Fruit fly (Drosophila melanogaster) whole organism, embryonic: ENCODE results near the gene Syt14.

Source experiments
- Adf1 ChIP-seq: fragments of 200-800 bp; sonication (Bioruptor generic); IDR thresholded peaks from 2 replicates; pipeline ENCODE4 v1.3.6; 2022; ENCODE audit warnings: missing biosample characterization, missing genetic modification characterization
- CG11085 ChIP-seq: fragments of 200-800 bp; sonication (Bioruptor generic); IDR thresholded peaks from 2 replicates; pipeline ENCODE4 v1.3.6; 2022; ENCODE audit warnings: missing biosample characterization, missing genetic modification characterization
- CG11398 ChIP-seq: fragments of 200-800 bp; sonication (Bioruptor generic); optimal IDR thresholded peaks from 2 replicates; lab custom pipeline; 2016; ENCODE audit warnings: missing biosample characterization, missing genetic modification characterization
- CG11560 ChIP-seq: fragments of 200-800 bp; sonication (Bioruptor generic); IDR thresholded peaks from 3 replicates; pipeline ENCODE4 v1.3.6; 2022; ENCODE audit warnings: missing biosample characterization, missing genetic modification characterization
- CG11696 ChIP-seq: fragments of 200-800 bp; sonication (Bioruptor generic); IDR thresholded peaks from 2 replicates; pipeline ENCODE4 v1.3.6; 2022; ENCODE audit warnings: missing biosample characterization, missing genetic modification characterization
- CG12299 ChIP-seq: fragments of 200-800 bp; sonication (Bioruptor generic); optimal IDR thresholded peaks from 2 replicates; lab custom pipeline; 2018; ENCODE audit warnings: missing biosample characterization, mild to moderate bottlenecking, missing genetic modification characterization
- CG12659 ChIP-seq: fragments of 200-800 bp; sonication (Bioruptor generic); optimal IDR thresholded peaks from 3 replicates; lab custom pipeline; 2017; ENCODE audit warnings: mild to moderate bottlenecking, missing biosample characterization, missing genetic modification reagents, missing genetic modification characterization
- CG13287 ChIP-seq: fragments of 200-800 bp; sonication (Bioruptor generic); IDR thresholded peaks from 2 replicates; pipeline ENCODE4 v1.3.6; 2022; ENCODE audit warnings: missing biosample characterization, missing genetic modification characterization; ENCODE audit not compliant: partially characterized antibody
- CG17385 ChIP-seq: fragments of 200-800 bp; sonication (Bioruptor generic); optimal IDR thresholded peaks from 3 replicates; lab custom pipeline; 2018; ENCODE audit warnings: missing biosample characterization, mild to moderate bottlenecking, missing genetic modification characterization
- CG17612 ChIP-seq: fragments of 200-800 bp; sonication (Bioruptor generic); IDR thresholded peaks from 2 replicates; pipeline ENCODE4 v1.3.6; 2022; ENCODE audit warnings: missing biosample characterization, missing genetic modification characterization
- CG17802 ChIP-seq: fragments of 200-800 bp; sonication (Bioruptor generic); optimal IDR thresholded peaks from 2 replicates; lab custom pipeline; 2018; ENCODE audit warnings: missing biosample characterization, mild to moderate bottlenecking, missing genetic modification characterization, moderate library complexity
- CG31224 ChIP-seq: fragments of 200-800 bp; sonication (Bioruptor generic); IDR thresholded peaks from 2 replicates; pipeline ENCODE4 v1.3.6; 2022; ENCODE audit warnings: missing biosample characterization, missing genetic modification characterization
- CG31388 ChIP-seq: fragments of 200-800 bp; sonication (Bioruptor generic); optimal IDR thresholded peaks from 2 replicates; lab custom pipeline; 2016; ENCODE audit warnings: missing biosample characterization, missing genetic modification characterization
- CG3281 ChIP-seq: fragments of 200-800 bp; sonication (Bioruptor generic); optimal IDR thresholded peaks from 3 replicates; lab custom pipeline; 2017; ENCODE audit warnings: missing biosample characterization, mild to moderate bottlenecking, missing genetic modification characterization
- CG3995 ChIP-seq: fragments of 200-800 bp; sonication (Bioruptor generic); optimal IDR thresholded peaks from 3 replicates; lab custom pipeline; 2016; ENCODE audit warnings: missing biosample characterization, missing genetic modification characterization
- CG9876 ChIP-seq: fragments of 200-800 bp; sonication (Bioruptor generic); optimal IDR thresholded peaks from 2 replicates; lab custom pipeline; 2016; ENCODE audit warnings: missing biosample characterization, missing genetic modification characterization
- Dfd ChIP-seq, 2 experiments: fragments of >200 bp; optimal IDR thresholded peaks; 2 replicates each; lab custom pipeline; 2017; ENCODE audit warnings: missing biosample characterization in 2 of 2, missing genetic modification characterization in 2 of 2
- Doc3 ChIP-seq: fragments of 200-800 bp; sonication (Bioruptor generic); IDR thresholded peaks from 3 replicates; pipeline ENCODE4 v1.3.6; 2022; ENCODE audit warnings: missing biosample characterization, missing genetic modification characterization; ENCODE audit not compliant: partially characterized antibody
- Dref ChIP-seq: fragments of 200-800 bp; sonication (Bioruptor generic); IDR thresholded peaks from 2 replicates; pipeline ENCODE4 v1.3.6; 2022; ENCODE audit warnings: missing biosample characterization, missing genetic modification characterization
- Drgx ChIP-seq: fragments of 200-800 bp; sonication (Bioruptor generic); IDR thresholded peaks from 2 replicates; pipeline ENCODE4 v1.3.6; 2022; ENCODE audit warnings: missing biosample characterization, missing genetic modification characterization
- H2.0 ChIP-seq: fragments of 200-800 bp; sonication (Bioruptor generic); IDR thresholded peaks from 2 replicates; pipeline ENCODE4 v1.3.6; 2022; ENCODE audit warnings: missing biosample characterization, missing genetic modification characterization
- HLHmδ ChIP-seq: fragments of 200-800 bp; sonication (Bioruptor generic); optimal IDR thresholded peaks from 2 replicates; lab custom pipeline; 2018; ENCODE audit warnings: missing biosample characterization, mild to moderate bottlenecking, missing genetic modification characterization, moderate library complexity
- Hr39 ChIP-seq: fragments of >200 bp; optimal IDR thresholded peaks from 2 replicates; lab custom pipeline; 2017
- Mad ChIP-seq: fragments of 200-800 bp; sonication (Bioruptor generic); optimal IDR thresholded peaks from 2 replicates; lab custom pipeline; 2016; ENCODE audit warnings: missing biosample characterization, missing genetic modification characterization
- Med ChIP-seq: fragments of 200-800 bp; sonication (Bioruptor generic); peaks from one replicate; lab custom pipeline; 2016; ENCODE audit warnings: missing biosample characterization, missing genetic modification characterization, mild to moderate bottlenecking, inconsistent platforms, moderate library complexity
- NfI ChIP-seq: fragments of 200-800 bp; sonication (Bioruptor generic); optimal IDR thresholded peaks from 3 replicates; lab custom pipeline; 2018; ENCODE audit warnings: missing biosample characterization, mild to moderate bottlenecking, missing genetic modification characterization, moderate library complexity
- Oli ChIP-seq: fragments of 200-800 bp; sonication (Bioruptor generic); optimal IDR thresholded peaks from 2 replicates; lab custom pipeline; 2018; ENCODE audit warnings: missing biosample characterization, mild to moderate bottlenecking, missing genetic modification characterization, moderate library complexity
- Scr ChIP-seq: fragments of 200-800 bp; sonication (Bioruptor generic); IDR thresholded peaks from 2 replicates; pipeline ENCODE4 v1.3.6; 2022; ENCODE audit warnings: missing biosample characterization, missing genetic modification characterization; ENCODE audit not compliant: partially characterized antibody
- Sox102F ChIP-seq: fragments of 200-800 bp; sonication (Bioruptor generic); optimal IDR thresholded peaks from 2 replicates; lab custom pipeline; 2018; ENCODE audit warnings: missing biosample characterization, mild to moderate bottlenecking, missing genetic modification characterization, moderate library complexity
- TFAM ChIP-seq: fragments of 200-800 bp; sonication (Bioruptor generic); optimal IDR thresholded peaks from 2 replicates; lab custom pipeline; 2017; ENCODE audit warnings: missing biosample characterization, missing genetic modification characterization, inconsistent platforms
- al ChIP-seq: fragments of 200-800 bp; sonication (Bioruptor generic); IDR thresholded peaks from 2 replicates; pipeline ENCODE4 v1.3.6; 2022; ENCODE audit warnings: missing biosample characterization, missing genetic modification characterization
- ara ChIP-seq: fragments of 200-800 bp; sonication (Bioruptor generic); IDR thresholded peaks from 2 replicates; pipeline ENCODE4 v1.3.6; 2022; ENCODE audit warnings: missing biosample characterization, missing genetic modification characterization
- bcd ChIP-seq: fragments of 200-800 bp; sonication (Bioruptor generic); optimal IDR thresholded peaks from 2 replicates; lab custom pipeline; 2017; ENCODE audit warnings: missing biosample characterization, mild to moderate bottlenecking, missing genetic modification characterization
- bigmax ChIP-seq: fragments of 200-800 bp; sonication (Bioruptor generic); optimal IDR thresholded peaks from 2 replicates; lab custom pipeline; 2018; ENCODE audit warnings: missing biosample characterization, mild to moderate bottlenecking, missing genetic modification characterization
- cg ChIP-seq: fragments of 200-800 bp; sonication (Bioruptor generic); optimal IDR thresholded peaks from 3 replicates; lab custom pipeline; 2019; ENCODE audit warnings: missing biosample characterization, mild to moderate bottlenecking, missing genetic modification characterization, moderate library complexity
- chinmo ChIP-seq: fragments of 200-800 bp; sonication (Bioruptor generic); IDR thresholded peaks from 4 replicates; pipeline ENCODE4 v1.3.6; 2022; ENCODE audit warnings: missing biosample characterization, missing genetic modification characterization; ENCODE audit not compliant: partially characterized antibody
- dpn ChIP-seq, 2 experiments: fragments of 200-800 bp; sonication (Bioruptor generic); optimal IDR thresholded peaks; 3 replicates each; lab custom pipeline; 2016; ENCODE audit warnings: missing biosample characterization in 2 of 2, missing genetic modification characterization in 2 of 2
- gem ChIP-seq: fragments of 200-800 bp; sonication (Bioruptor generic); optimal IDR thresholded peaks from 2 replicates; lab custom pipeline; 2019; ENCODE audit warnings: missing biosample characterization, mild to moderate bottlenecking, missing genetic modification characterization, moderate library complexity
- gt ChIP-seq: fragments of 200-800 bp; sonication (Bioruptor generic); IDR thresholded peaks from 2 replicates; pipeline ENCODE4 v1.3.6; 2022; ENCODE audit warnings: missing biosample characterization, missing genetic modification characterization
- her ChIP-seq: fragments of 200-800 bp; sonication (Bioruptor generic); optimal IDR thresholded peaks from 2 replicates; lab custom pipeline; 2016; ENCODE audit warnings: missing biosample characterization, missing genetic modification characterization
- nerfin-2 ChIP-seq: fragments of 200-800 bp; sonication (Bioruptor generic); IDR thresholded peaks from 2 replicates; pipeline ENCODE4 v1.3.6; 2022; ENCODE audit warnings: missing biosample characterization, missing genetic modification characterization; ENCODE audit not compliant: partially characterized antibody
- nom ChIP-seq: fragments of 200-800 bp; sonication (Bioruptor generic); optimal IDR thresholded peaks from 2 replicates; lab custom pipeline; 2017; ENCODE audit warnings: missing biosample characterization, missing genetic modification characterization, mild to moderate bottlenecking, moderate library complexity, missing genetic modification reagents
- odd ChIP-seq: fragments of 200-800 bp; sonication (Bioruptor generic); optimal IDR thresholded peaks from 2 replicates; lab custom pipeline; 2017; ENCODE audit warnings: missing biosample characterization, mild to moderate bottlenecking, missing genetic modification characterization
- sna ChIP-seq: fragments of 200-800 bp; sonication (Bioruptor generic); IDR thresholded peaks from 2 replicates; pipeline ENCODE4 v1.3.6; 2022; ENCODE audit warnings: missing biosample characterization, missing genetic modification characterization; ENCODE audit not compliant: partially characterized antibody
- so ChIP-seq: fragments of 200-800 bp; sonication (Bioruptor generic); IDR thresholded peaks from 3 replicates; pipeline ENCODE4 v1.3.6; 2022; ENCODE audit warnings: missing biosample characterization, missing genetic modification characterization
- ssp ChIP-seq: fragments of 200-800 bp; sonication (Bioruptor generic); IDR thresholded peaks from 2 replicates; pipeline ENCODE4 v1.3.6; 2022; ENCODE audit warnings: missing biosample characterization, missing genetic modification characterization
- stc ChIP-seq: fragments of 200-800 bp; sonication (Bioruptor generic); IDR thresholded peaks from 2 replicates; pipeline ENCODE4 v1.3.6; 2022; ENCODE audit warnings: missing biosample characterization, missing genetic modification characterization
- tx ChIP-seq: fragments of 200-800 bp; sonication (Bioruptor generic); optimal IDR thresholded peaks from 2 replicates; lab custom pipeline; 2016; ENCODE audit warnings: missing biosample characterization, missing genetic modification characterization
- unpg ChIP-seq: fragments of 200-800 bp; sonication (Bioruptor generic); optimal IDR thresholded peaks from 3 replicates; lab custom pipeline; 2018; ENCODE audit warnings: missing biosample characterization, mild to moderate bottlenecking, missing genetic modification characterization, moderate library complexity
- vvl ChIP-seq: fragments of 200-800 bp; sonication (Bioruptor generic); IDR thresholded peaks from 2 replicates; pipeline ENCODE4 v1.3.6; 2022; ENCODE audit warnings: missing biosample characterization, missing genetic modification characterization

The Syt14 gene

DNA sequence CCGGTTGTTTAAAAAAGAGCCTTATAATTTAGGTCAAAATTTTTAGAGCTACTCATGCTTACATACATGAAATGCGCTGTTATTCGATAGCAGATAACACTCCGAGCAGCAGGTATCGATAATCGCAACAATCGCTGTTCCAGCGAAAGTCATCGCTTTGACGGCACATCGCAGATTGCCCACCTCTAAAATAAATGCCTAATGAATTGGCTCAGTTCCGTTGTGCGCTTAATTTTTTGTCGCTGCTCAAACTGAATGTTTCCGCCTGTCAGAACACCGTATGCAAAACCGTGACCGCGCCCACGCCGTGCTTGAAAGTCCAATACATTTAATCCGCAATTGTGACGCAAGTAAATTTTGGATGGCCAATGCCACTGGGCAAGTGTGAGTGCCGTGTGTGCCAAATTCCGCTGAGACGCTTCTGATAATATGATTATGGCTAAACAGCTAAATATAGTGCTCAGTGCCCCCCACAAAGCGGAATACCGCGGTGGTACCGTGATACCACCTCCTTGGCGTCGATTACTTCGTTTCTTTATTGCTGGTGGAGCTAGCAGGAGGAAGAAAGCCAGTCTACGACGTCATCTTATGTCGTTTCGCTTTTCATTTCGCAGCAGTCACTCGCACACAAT, 754 bp upstream of the Syt14 start, which contains the start of gene CG9795 (continued):
- TF ChIP-seq nom: peak; percentile 56
- TF ChIP-seq CG11696 (GFP tag; lab: Robert Waterston, UW): no peak
- TF ChIP-seq Dfd (GFP tag; optimal IDR thresholded peaks at IDR 0.05; lab: Kevin White, UChicago): no peak
- TF ChIP-seq ssp (GFP tag; lab: Robert Waterston, UW): peak; percentile 41; the same call in 1 of the 2 replicates
- TF ChIP-seq CG13287 (GFP tag; lab: Robert Waterston, UW): peak; percentile 90
- TF ChIP-seq so: no peak
- peak; percentile 36 for TF ChIP-seq HLHmδ (GFP tag; lab: Kevin White, UChicago)
- no peak for TF ChIP-seq CG9876
- TF ChIP-seq CG3281 (GFP tag; lab: Kevin White, UChicago): peak; percentile 19
- TF ChIP-seq CG17385 (GFP tag; lab: Kevin White, UChicago): no peak
- no peak for TF ChIP-seq al (GFP tag; lab: Robert Waterston, UW)
- TF ChIP-seq cg (GFP tag; lab: Kevin White, UChicago): no peak
- peak; percentile 85 for TF ChIP-seq Scr (GFP tag; lab: Robert Waterston, UW)
- peak; percentile 42 for TF ChIP-seq odd (GFP tag; lab: Kevin White, UChicago)
- no peak for TF ChIP-seq Hr39 (lab: Kevin White, UChicago)
- no peak; the same call in 1 of the 2 replicates for TF ChIP-seq Drgx (GFP tag; lab: Robert Waterston, UW)
- peak; percentile 98 for TF ChIP-seq Dref (GFP tag; lab: Robert Waterston, UW)
- peak; percentile 94; the same call in 3 of the 4 replicates for TF ChIP-seq chinmo (GFP tag; lab: Robert Waterston, UW)
- peak; percentile 91 for TF ChIP-seq Med (GFP tag; lab: Kevin White, UChicago)
- peak; percentile 97 for TF ChIP-seq CG11560 (tag; lab: Robert Waterston, UW)
- TF ChIP-seq stc (GFP tag; lab: Robert Waterston, UW): no peak
- no peak for TF ChIP-seq CG11398 (GFP tag; lab: Kevin White, UChicago)
- TF ChIP-seq Sox102F (GFP tag; lab: Kevin White, UChicago): no peak
- peak; percentile 95 for TF ChIP-seq nerfin-2 (GFP tag; lab: Robert Waterston, UW)
- no peak for TF ChIP-seq ara (GFP tag; lab: Robert Waterston, UW)
- no peak for TF ChIP-seq Adf1 (GFP tag; lab: Robert Waterston, UW)
- no peak for TF ChIP-seq bigmax (GFP tag; lab: Kevin White, UChicago)
- TF ChIP-seq Mad (GFP tag; lab: Kevin White, UChicago): peak; percentile 24
- TF ChIP-seq her (GFP tag; lab: Kevin White, UChicago): peak; percentile 63
- TF ChIP-seq CG12659: peak; percentile 76
- no peak for TF ChIP-seq CG31224 (GFP tag; lab: Robert Waterston, UW)
- peak; percentile 19 for TF ChIP-seq CG17802
- TF ChIP-seq CG31388 (GFP tag; lab: Kevin White, UChicago): no peak
- TF ChIP-seq vvl (GFP tag; lab: Robert Waterston, UW): peak; percentile 45; the same call in 1 of the 2 replicates
- TF ChIP-seq dpn (GFP tag; optimal IDR thresholded peaks at IDR 0.05; lab: Kevin White, UChicago): peak; percentile 16 to 43
- no peak for TF ChIP-seq gem (tag; lab: Kevin White, UChicago)
- TF ChIP-seq tx (GFP tag; lab: Kevin White, UChicago): peak; percentile 25
- no peak for TF ChIP-seq bcd (GFP tag; lab: Kevin White, UChicago)
- peak; percentile 89 for TF ChIP-seq sna (GFP tag; lab: Robert Waterston, UW)
- TF ChIP-seq H2.0 (GFP tag; lab: Robert Waterston, UW): peak; percentile 12; the same call in 1 of the 2 replicates
- TF ChIP-seq NfI: no peak
- no peak for TF ChIP-seq TFAM (GFP tag; lab: Kevin White, UChicago)
- no peak for TF ChIP-seq Oli
- TF ChIP-seq CG12299 (tag; lab: Kevin White, UChicago): no peak
- no peak for TF ChIP-seq CG17612 (GFP tag; lab: Robert Waterston, UW)
- no peak for TF ChIP-seq gt (GFP tag; lab: Robert Waterston, UW)
- peak; percentile 85 for TF ChIP-seq CG3995 (GFP tag; lab: Kevin White, UChicago)
- peak; percentile 75 for TF ChIP-seq Doc3 (GFP tag; lab: Robert Waterston, UW)
- TF ChIP-seq CG11085 (GFP tag; lab: Robert Waterston, UW): no peak
- no peak for TF ChIP-seq unpg (GFP tag; lab: Kevin White, UChicago)
